Fruit fly (Drosophila melanogaster): Measurements from ENCODE around the gene CG4080.
A peak's percentile ranks its signal among the peaks of the same experiment; 100 is the strongest.

Gene CG4080

dm6 chr3L:9339021-9339420 lies 60.0 kb downstream of the CG4080 start (continued):
- TF ChIP-seq dysf (GFP tag; IDR thresholded peaks at IDR 0.05): peak; percentile 7; the same call in 1 of the 3 replicates

- no peak for TF ChIP-seq CG2129 (GFP tag; IDR thresholded peaks at IDR 0.05; ENCODE audit: partially characterized antibody)
- no peak for TF ChIP-seq CG12391 (tag; optimal IDR thresholded peaks at IDR 0.05)
- TF ChIP-seq CG9727 (GFP tag; optimal IDR thresholded peaks at IDR 0.05): no peak
- TF ChIP-seq CG15696 (tag; optimal IDR thresholded peaks at IDR 0.05): no peak
- TF ChIP-seq CG9817 (tag; optimal IDR thresholded peaks at IDR 0.05): no peak
- TF ChIP-seq E2f1 (GFP tag; IDR thresholded peaks at IDR 0.05): no peak
- no peak for TF ChIP-seq insv (GFP tag; optimal IDR thresholded peaks at IDR 0.05)
- no peak for TF ChIP-seq Jarid2 (GFP tag; optimal IDR thresholded peaks at IDR 0.05)
- no peak for TF ChIP-seq slbo (GFP tag; IDR thresholded peaks at IDR 0.05)
- TF ChIP-seq CG9932 (GFP tag; IDR thresholded peaks at IDR 0.05): no peak
- TF ChIP-seq btn (GFP tag; optimal IDR thresholded peaks at IDR 0.05): no peak
- TF ChIP-seq esg (GFP tag; conservative IDR thresholded peaks at IDR 0.05): no peak
- TF ChIP-seq HLH3B (GFP tag; IDR thresholded peaks at IDR 0.05): no peak
- TF ChIP-seq Dp (GFP tag; optimal IDR thresholded peaks at IDR 0.05): no peak
These were observed 60.5 kb downstream of the CG4080 start, which contains the start of gene PGRP-LC for dm6 chr3L:9338510-9338909. PGRP-LC (plus strand) TSS chr3L:9338810.

dm6 chr3L:9337942-9338468 lies 61.0 kb downstream of the CG4080 start:
- TF ChIP-seq CG17328 (GFP tag; IDR thresholded peaks at IDR 0.05) (no peak), CG12769 (tag; optimal IDR thresholded peaks at IDR 0.05) (peak; percentile 63), Atf6 (GFP tag; IDR thresholded peaks at IDR 0.05) (no peak), PHDP (tag; optimal IDR thresholded peaks at IDR 0.05) (no peak), CG3995 (GFP tag; optimal IDR thresholded peaks at IDR 0.05) (peak; percentile 27), cas (GFP tag; IDR thresholded peaks at IDR 0.05) (no peak), Trl (optimal IDR thresholded peaks at IDR 0.05) (peak; percentile 7 to 32), Trl (GFP tag; optimal IDR thresholded peaks at IDR 0.05) (no peak), CG6654 (GFP tag; optimal IDR thresholded peaks at IDR 0.05) (no peak), CG9817 (tag; optimal IDR thresholded peaks at IDR 0.05) (no peak), Meics (GFP tag; optimal IDR thresholded peaks at IDR 0.05) (no peak), CG8359 (GFP tag; optimal IDR thresholded peaks at IDR 0.05; ENCODE audit: borderline replicate concordance) (no peak), so (GFP tag; IDR thresholded peaks at IDR 0.05) (no peak), cg (GFP tag; optimal IDR thresholded peaks at IDR 0.05) (peak; percentile 49), CG10462 (GFP tag; optimal IDR thresholded peaks at IDR 0.05) (no peak), cwo (GFP tag; optimal IDR thresholded peaks at IDR 0.05) (no peak), Mes4 (GFP tag; optimal IDR thresholded peaks at IDR 0.05) (no peak), CG12659 (GFP tag; optimal IDR thresholded peaks at IDR 0.05) (no peak), seq (GFP tag; IDR thresholded peaks at IDR 0.05) (no peak), tin (GFP tag; optimal IDR thresholded peaks at IDR 0.05) (no peak), Stat92E (GFP tag; optimal IDR thresholded peaks at IDR 0.05) (no peak), nom (GFP tag; optimal IDR thresholded peaks at IDR 0.05) (peak; percentile 34), CG14667 (GFP tag; IDR thresholded peaks at IDR 0.05) (no peak), CG31441 (GFP tag; IDR thresholded peaks at IDR 0.05) (no peak), CG11504 (tag; optimal IDR thresholded peaks at IDR 0.05) (no peak), Med (GFP tag) (peak; percentile 50), CG11398 (GFP tag; optimal IDR thresholded peaks at IDR 0.05) (no peak), ab (GFP tag; optimal IDR thresholded peaks at IDR 0.05) (no peak), zfh2 (GFP tag; optimal IDR thresholded peaks at IDR 0.05) (no peak), ttk (GFP tag; IDR thresholded peaks at IDR 0.05) (no peak), btn (GFP tag; optimal IDR thresholded peaks at IDR 0.05) (no peak), GATAe (GFP tag; conservative IDR thresholded peaks at IDR 0.05) (no peak)

Data from whole organism, embryonic.